Fruit fly (Drosophila melanogaster) whole organism, embryonic: ENCODE measurements around the gene CG11698.

Experiments used
- Antp ChIP-seq: fragments of 200-800 bp; sonication (Bioruptor generic); optimal IDR thresholded peaks from 3 replicates; lab custom pipeline; 2016; ENCODE audit warnings: missing biosample characterization, missing genetic modification characterization
- Bteb2 ChIP-seq: fragments of 200-800 bp; sonication (Bioruptor generic); optimal IDR thresholded peaks from 2 replicates; lab custom pipeline; 2016; ENCODE audit warnings: missing biosample characterization, missing genetic modification characterization
- CG10147 ChIP-seq: fragments of 200-800 bp; sonication (Bioruptor generic); optimal IDR thresholded peaks from 2 replicates; lab custom pipeline; 2019; ENCODE audit warnings: missing biosample characterization, mild to moderate bottlenecking, missing genetic modification characterization, moderate library complexity
- CG1024 ChIP-seq: fragments of 200-800 bp; sonication (Bioruptor generic); IDR thresholded peaks from 2 replicates; pipeline ENCODE4 v1.3.6; 2022; ENCODE audit warnings: missing biosample characterization, missing genetic modification characterization
- CG11398 ChIP-seq: fragments of 200-800 bp; sonication (Bioruptor generic); optimal IDR thresholded peaks from 2 replicates; lab custom pipeline; 2016; ENCODE audit warnings: missing biosample characterization, missing genetic modification characterization
- CG11696 ChIP-seq: fragments of 200-800 bp; sonication (Bioruptor generic); IDR thresholded peaks from 2 replicates; pipeline ENCODE4 v1.3.6; 2022; ENCODE audit warnings: missing biosample characterization, missing genetic modification characterization
- CG1233 ChIP-seq: fragments of 200-800 bp; sonication (Bioruptor generic); optimal IDR thresholded peaks from 4 replicates; lab custom pipeline; 2018; ENCODE audit warnings: missing biosample characterization, mild to moderate bottlenecking, missing genetic modification characterization
- CG12769 ChIP-seq: fragments of 200-800 bp; sonication (Bioruptor generic); optimal IDR thresholded peaks from 2 replicates; lab custom pipeline; 2019; ENCODE audit warnings: missing biosample characterization, mild to moderate bottlenecking, missing genetic modification characterization, moderate library complexity
- CG12942 ChIP-seq: fragments of 200-800 bp; sonication (Bioruptor generic); optimal IDR thresholded peaks from 3 replicates; lab custom pipeline; 2016; ENCODE audit warnings: missing biosample characterization, missing genetic modification characterization
- CG3065 ChIP-seq: fragments of 200-800 bp; sonication (Bioruptor generic); optimal IDR thresholded peaks from 2 replicates; lab custom pipeline; 2016; ENCODE audit warnings: missing biosample characterization, missing genetic modification characterization
- CG31365 ChIP-seq: fragments of 200-800 bp; sonication (Bioruptor generic); optimal IDR thresholded peaks from 2 replicates; lab custom pipeline; 2018; ENCODE audit warnings: missing biosample characterization, mild to moderate bottlenecking, missing genetic modification characterization
- CG32772 ChIP-seq: fragments of 200-800 bp; sonication (Bioruptor generic); IDR thresholded peaks from 2 replicates; pipeline ENCODE4 v1.3.6; 2022; ENCODE audit warnings: missing biosample characterization, missing genetic modification characterization
- CG3407 ChIP-seq: fragments of 200-800 bp; sonication (Bioruptor generic); optimal IDR thresholded peaks from 2 replicates; lab custom pipeline; 2018; ENCODE audit warnings: missing biosample characterization, mild to moderate bottlenecking, missing genetic modification characterization
- CG34376 ChIP-seq: fragments of 200-800 bp; sonication (Bioruptor generic); optimal IDR thresholded peaks from 2 replicates; lab custom pipeline; 2018; ENCODE audit warnings: missing biosample characterization, mild to moderate bottlenecking, missing genetic modification characterization
- CG3726 ChIP-seq: fragments of 200-800 bp; sonication (Bioruptor generic); IDR thresholded peaks from 3 replicates; pipeline ENCODE4, ENCODE4 v1.3.6; 2022; ENCODE audit warnings: missing biosample characterization, missing genetic modification characterization
- CG5245 ChIP-seq: fragments of 200-800 bp; sonication (Bioruptor generic); optimal IDR thresholded peaks from 3 replicates; lab custom pipeline; 2016; ENCODE audit warnings: missing biosample characterization, missing genetic modification characterization
- CG6765 ChIP-seq: fragments of 200-800 bp; sonication (Bioruptor generic); optimal IDR thresholded peaks from 3 replicates; lab custom pipeline; 2017; ENCODE audit warnings: missing biosample characterization, mild to moderate bottlenecking, missing genetic modification characterization
- CG6791 ChIP-seq: fragments of 200-800 bp; sonication (Bioruptor generic); IDR thresholded peaks from 3 replicates; pipeline ENCODE4 v1.3.6; 2022; ENCODE audit warnings: missing biosample characterization, missing genetic modification characterization; ENCODE audit not compliant: partially characterized antibody
- CG7745 ChIP-seq: fragments of 200-800 bp; sonication (Bioruptor generic); optimal IDR thresholded peaks from 2 replicates; lab custom pipeline; 2018; ENCODE audit warnings: missing biosample characterization, mild to moderate bottlenecking, missing genetic modification characterization, moderate library complexity
- CG7928 ChIP-seq: fragments of 200-800 bp; sonication (Bioruptor generic); optimal IDR thresholded peaks from 2 replicates; lab custom pipeline; 2017; ENCODE audit warnings: missing biosample characterization, mild to moderate bottlenecking, missing genetic modification characterization
- CG7963 ChIP-seq: fragments of 200-800 bp; sonication (Bioruptor generic); IDR thresholded peaks from 3 replicates; pipeline ENCODE4 v1.3.6; 2022; ENCODE audit warnings: missing biosample characterization, missing genetic modification characterization; ENCODE audit not compliant: partially characterized antibody
- Dp ChIP-seq: fragments of 200-800 bp; sonication (Bioruptor generic); optimal IDR thresholded peaks from 2 replicates; lab custom pipeline; 2018; ENCODE audit warnings: missing biosample characterization, mild to moderate bottlenecking, missing genetic modification characterization, moderate library complexity
- Hr3 ChIP-seq: fragments of 200-800 bp; sonication (Bioruptor generic); optimal IDR thresholded peaks from 3 replicates; lab custom pipeline; 2016; ENCODE audit warnings: missing biosample characterization, missing genetic modification characterization
- Med ChIP-seq: fragments of 200-800 bp; sonication (Bioruptor generic); peaks from one replicate; lab custom pipeline; 2016; ENCODE audit warnings: missing biosample characterization, missing genetic modification characterization, mild to moderate bottlenecking, inconsistent platforms, moderate library complexity
- NK7.1 ChIP-seq: fragments of 200-800 bp; sonication (Bioruptor generic); optimal IDR thresholded peaks from 3 replicates; lab custom pipeline; 2016; ENCODE audit warnings: missing biosample characterization, missing genetic modification characterization
- Pdp1 ChIP-seq, 2 experiments: fragments of 200-800 bp; sonication (Bioruptor generic); optimal IDR thresholded peaks; 3 replicates each; lab custom pipeline; 2016; ENCODE audit warnings: missing biosample characterization in 2 of 2, missing genetic modification characterization in 2 of 2, mild to moderate bottlenecking in 1 of 2, moderate library complexity in 1 of 2
- Poxn ChIP-seq: fragments of 200-800 bp; sonication (Bioruptor generic); IDR thresholded peaks from 2 replicates; pipeline ENCODE4 v1.3.6; 2022; ENCODE audit warnings: missing biosample characterization, missing genetic modification characterization
- Six4 ChIP-seq: fragments of 200-800 bp; sonication (Bioruptor generic); optimal IDR thresholded peaks from 2 replicates; lab custom pipeline; 2016; ENCODE audit warnings: missing biosample characterization, missing genetic modification characterization
- Sox102F ChIP-seq: fragments of 200-800 bp; sonication (Bioruptor generic); optimal IDR thresholded peaks from 2 replicates; lab custom pipeline; 2018; ENCODE audit warnings: missing biosample characterization, mild to moderate bottlenecking, missing genetic modification characterization, moderate library complexity
- Sry-δ ChIP-seq: fragments of 200-800 bp; sonication (Bioruptor generic); optimal IDR thresholded peaks from 2 replicates; lab custom pipeline; 2016; ENCODE audit warnings: missing biosample characterization, missing genetic modification characterization
- ab ChIP-seq: fragments of 200-800 bp; sonication (Bioruptor generic); optimal IDR thresholded peaks from 2 replicates; lab custom pipeline; 2016; ENCODE audit warnings: missing biosample characterization, missing genetic modification characterization
- bbx ChIP-seq: fragments of 200-800 bp; sonication (Bioruptor generic); IDR thresholded peaks from 2 replicates; pipeline ENCODE4 v1.3.6; 2022; ENCODE audit warnings: missing biosample characterization, missing genetic modification characterization; ENCODE audit not compliant: partially characterized antibody
- bowl ChIP-seq: fragments of 200-800 bp; sonication (Bioruptor generic); IDR thresholded peaks from 2 replicates; pipeline ENCODE4 v1.3.6; 2022; ENCODE audit warnings: missing biosample characterization, missing genetic modification characterization
- crol ChIP-seq: fragments of 200-800 bp; sonication (Bioruptor generic); IDR thresholded peaks from 2 replicates; pipeline ENCODE4 v1.3.6; 2022; ENCODE audit warnings: missing biosample characterization, missing genetic modification characterization
- fd96Cb ChIP-seq: fragments of 200-800 bp; sonication (Bioruptor generic); optimal IDR thresholded peaks from 2 replicates; lab custom pipeline; 2018; ENCODE audit warnings: missing biosample characterization, mild to moderate bottlenecking, missing genetic modification characterization, moderate library complexity
- ind ChIP-seq: fragments of 200-800 bp; sonication (Bioruptor generic); optimal IDR thresholded peaks from 3 replicates; lab custom pipeline; 2016; ENCODE audit warnings: missing biosample characterization, missing genetic modification characterization
- jumu ChIP-seq: fragments of 200-800 bp; sonication (Bioruptor generic); optimal IDR thresholded peaks from 3 replicates; lab custom pipeline; 2016; ENCODE audit warnings: missing biosample characterization, missing genetic modification characterization
- mirr ChIP-seq: fragments of 200-800 bp; sonication (Bioruptor generic); optimal IDR thresholded peaks from 3 replicates; lab custom pipeline; 2018; ENCODE audit warnings: missing biosample characterization, mild to moderate bottlenecking, missing genetic modification characterization
- nerfin-1 ChIP-seq: fragments of 200-800 bp; sonication (Bioruptor generic); optimal IDR thresholded peaks from 3 replicates; lab custom pipeline; 2019; ENCODE audit warnings: missing biosample characterization, mild to moderate bottlenecking, missing genetic modification characterization, moderate library complexity
- oc ChIP-seq: fragments of 200-800 bp; sonication (Bioruptor generic); optimal IDR thresholded peaks from 2 replicates; lab custom pipeline; 2018; ENCODE audit warnings: missing biosample characterization, mild to moderate bottlenecking, missing genetic modification characterization, moderate library complexity
- pfk ChIP-seq: fragments of 200-800 bp; sonication (Bioruptor generic); optimal IDR thresholded peaks from 2 replicates; lab custom pipeline; 2018; ENCODE audit warnings: missing biosample characterization, mild to moderate bottlenecking, missing genetic modification characterization, moderate library complexity
- ranshi ChIP-seq: fragments of 200-800 bp; sonication (Bioruptor generic); IDR thresholded peaks from 2 replicates; pipeline ENCODE4 v1.3.6; 2022; ENCODE audit warnings: missing biosample characterization, missing genetic modification characterization
- repo ChIP-seq: fragments of 200-800 bp; sonication (Bioruptor generic); optimal IDR thresholded peaks from 2 replicates; lab custom pipeline; 2016; ENCODE audit warnings: missing biosample characterization, missing genetic modification characterization
- seq ChIP-seq: fragments of 200-800 bp; sonication (Bioruptor generic); IDR thresholded peaks from 2 replicates; pipeline ENCODE4 v1.3.6; 2022; ENCODE audit warnings: missing biosample characterization, missing genetic modification characterization
- so ChIP-seq: fragments of 200-800 bp; sonication (Bioruptor generic); IDR thresholded peaks from 3 replicates; pipeline ENCODE4 v1.3.6; 2022; ENCODE audit warnings: missing biosample characterization, missing genetic modification characterization
- tap ChIP-seq: fragments of 200-800 bp; optimal IDR thresholded peaks from 3 replicates; lab custom pipeline; 2019; ENCODE audit warnings: missing biosample characterization, mild to moderate bottlenecking, missing genetic modification characterization, moderate library complexity
- tna ChIP-seq: fragments of 200-800 bp; sonication (Bioruptor generic); IDR thresholded peaks from 2 replicates; pipeline ENCODE4 v1.3.6; 2022; ENCODE audit warnings: missing biosample characterization, missing genetic modification characterization; ENCODE audit not compliant: partially characterized antibody
- vfl ChIP-seq: fragments of 200-800 bp; sonication (Bioruptor generic); optimal IDR thresholded peaks from 2 replicates; lab custom pipeline; 2016; ENCODE audit warnings: missing biosample characterization, missing genetic modification characterization
- zfh1 ChIP-seq: fragments of 200-800 bp; sonication (Bioruptor generic); IDR thresholded peaks from 3 replicates; pipeline ENCODE4 v1.3.6; 2022; ENCODE audit warnings: missing biosample characterization, missing genetic modification characterization

Gene CG11698

dm6 chr3R:8333768-8334470 lies 21.9 kb downstream of the CG11698 start, which contains the start of gene Poxm (continued):
- TF ChIP-seq jumu (peak; percentile 71), Poxn (GFP tag; lab: Robert Waterston, UW) (no peak), CG3726 (GFP tag; lab: Robert Waterston, UW) (peak; percentile 75; the same call in 2 of the 3 replicates), Hr3 (GFP tag; lab: Kevin White, UChicago) (peak; percentile 94), ab (GFP tag; lab: Kevin White, UChicago) (no peak), CG10147 (peak; percentile 85), Bteb2 (GFP tag; lab: Kevin White, UChicago) (peak; percentile 19), Sox102F (GFP tag; lab: Kevin White, UChicago) (peak; percentile 90), CG7745 (no peak), CG12942 (peak; percentile 77), tna (GFP tag; lab: Robert Waterston, UW) (no peak), Sry-δ (GFP tag; lab: Kevin White, UChicago) (no peak), CG3407 (GFP tag; lab: Kevin White, UChicago) (peak; percentile 85), CG31365 (no peak), NK7.1 (no peak), ranshi (GFP tag; lab: Robert Waterston, UW) (peak; percentile 81; the same call in 1 of the 2 replicates), nerfin-1 (tag; lab: Kevin White, UChicago) (peak; percentile 90), zfh1 (GFP tag; lab: Robert Waterston, UW) (peak; percentile 67; the same call in 2 of the 3 replicates), vfl (GFP tag; lab: Kevin White, UChicago) (peak; percentile 58), CG5245 (peak; percentile 87), CG3065 (GFP tag; lab: Kevin White, UChicago) (peak; percentile 69), CG1233 (GFP tag; lab: Kevin White, UChicago) (peak; percentile 89), repo (GFP tag; lab: Kevin White, UChicago) (no peak), fd96Cb (tag; lab: Kevin White, UChicago) (peak; percentile 95), CG6765 (peak; percentile 27), bowl (GFP tag; lab: Robert Waterston, UW) (no peak), Dp (no peak), ind (peak; percentile 86), oc (tag; lab: Kevin White, UChicago) (peak; percentile 78), CG7928 (GFP tag; lab: Kevin White, UChicago) (peak; percentile 23), seq (GFP tag; lab: Robert Waterston, UW) (peak; percentile 78), tap (peak; percentile 78), Six4 (GFP tag; lab: Kevin White, UChicago) (peak; percentile 88), CG11696 (GFP tag; lab: Robert Waterston, UW) (peak; percentile 66), CG12769 (tag; lab: Kevin White, UChicago) (peak; percentile 4), Med (GFP tag; lab: Kevin White, UChicago) (peak; percentile 90), CG32772 (GFP tag; lab: Robert Waterston, UW) (peak; percentile 88), so (GFP tag; lab: Robert Waterston, UW) (peak; percentile 64; the same call in 1 of the 3 replicates), Pdp1 (GFP tag; optimal IDR thresholded peaks at IDR 0.05; lab: Kevin White, UChicago) (peak; percentile 76 to 77), Antp (GFP tag; lab: Kevin White, UChicago) (peak; percentile 51), bbx (GFP tag; lab: Robert Waterston, UW) (0 out of 2 replicates have a peak, but pooled peaks have one; percentile 21), CG34376 (GFP tag; lab: Kevin White, UChicago) (peak; percentile 18), CG7963 (GFP tag; lab: Robert Waterston, UW) (no peak), crol (0 out of 2 replicates have a peak, but pooled peaks have one; percentile 26), mirr (no peak), CG6791 (GFP tag; lab: Robert Waterston, UW) (no peak), pfk (GFP tag; lab: Kevin White, UChicago) (no peak), CG1024 (GFP tag; lab: Robert Waterston, UW) (peak; percentile 58; the same call in 1 of the 2 replicates), CG11398 (GFP tag; lab: Kevin White, UChicago) (no peak)
